Worm (Caenorhabditis elegans): ENCODE results near the gene srsx-35.

DNA sequence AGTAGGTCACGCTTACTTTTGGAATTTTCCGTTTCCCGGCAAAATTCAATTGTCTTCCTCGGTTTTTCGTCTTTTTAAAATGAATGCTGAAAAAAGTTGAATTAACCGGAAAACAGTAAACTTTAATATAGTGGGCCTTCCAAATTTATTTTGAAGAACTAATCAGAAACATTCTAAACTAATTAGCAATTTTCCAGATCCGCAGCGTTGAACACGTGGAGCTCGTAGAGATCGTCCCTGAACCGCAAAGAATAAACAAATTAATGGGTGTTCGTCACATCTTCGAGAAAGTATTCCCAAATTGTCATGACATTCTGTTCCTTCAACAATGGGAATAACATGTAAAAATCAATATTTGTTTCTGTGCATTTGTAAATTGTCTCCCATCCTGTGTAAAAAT, 35.0 kb downstream of the srsx-35 start:
- TF ChIP-seq nhr-43 (tag; optimal IDR thresholded peaks at IDR 0.05; ENCODE audit: poor library complexity, severe bottlenecking) (no peak), unc-62 (GFP tag; optimal IDR thresholded peaks at IDR 0.05) (no peak)

All from whole organism, L3 larva.